Worm (Caenorhabditis elegans) whole organism, early embryonic: ENCODE results near the gene K04C1.5.

Experiments used
- B0310.2 ChIP-seq: sonication (generic microtip); optimal IDR thresholded peaks from 2 replicates; lab custom pipeline; 2016; ENCODE audit warnings: mild to moderate bottlenecking, missing genetic modification characterization, missing compliant biosample characterization
- F13C5.2 ChIP-seq: sonication (generic microtip); optimal IDR thresholded peaks from 2 replicates; lab custom pipeline; 2017; ENCODE audit warnings: mild to moderate bottlenecking, missing genetic modification characterization, inconsistent platforms, missing compliant biosample characterization
- aly-1 ChIP-seq: sonication (generic microtip); optimal IDR thresholded peaks from 2 replicates; lab custom pipeline; 2016; ENCODE audit warnings: missing genetic modification characterization, missing compliant biosample characterization
- ama-1 ChIP-seq: fragments of 150-350 bp; optimal IDR thresholded peaks from 2 replicates; lab custom pipeline; 2014
- ceh-13 ChIP-seq: fragments of 200-800 bp; sonication (Bioruptor generic); optimal IDR thresholded peaks from 2 replicates; lab custom pipeline; 2018; ENCODE audit warnings: mild to moderate bottlenecking, missing genetic modification characterization, missing compliant biosample characterization
- ets-7 ChIP-seq: sonication (generic microtip); optimal IDR thresholded peaks from 2 replicates; lab custom pipeline; 2016; ENCODE audit warnings: missing genotype, missing genetic modification characterization, missing compliant biosample characterization
- flt-1 ChIP-seq: fragments of 200-800 bp; sonication (Bioruptor generic); IDR thresholded peaks from 2 replicates; pipeline ENCODE4 v1.3.6; 2022; ENCODE audit warnings: missing genetic modification characterization, missing compliant biosample characterization
- hmbx-1 ChIP-seq: sonication (generic microtip); optimal IDR thresholded peaks from 2 replicates; lab custom pipeline; 2016; ENCODE audit warnings: mild to moderate bottlenecking, missing genetic modification characterization, missing compliant biosample characterization
- hmg-4 ChIP-seq: fragments of 200-800 bp; sonication (Bioruptor generic); optimal IDR thresholded peaks from 2 replicates; lab custom pipeline; 2018; ENCODE audit warnings: mild to moderate bottlenecking, missing genetic modification characterization, missing compliant biosample characterization
- scrt-1 ChIP-seq: fragments of 200-800 bp; sonication (Bioruptor generic); IDR thresholded peaks from 2 replicates; pipeline ENCODE4 v1.3.6; 2022; ENCODE audit warnings: missing genetic modification characterization, missing compliant biosample characterization
- tbx-11 ChIP-seq: fragments of 200-800 bp; sonication (Bioruptor generic); IDR thresholded peaks from 2 replicates; pipeline ENCODE4 v1.3.6; 2022; ENCODE audit warnings: missing genetic modification characterization, missing compliant biosample characterization
- tbx-37 ChIP-seq: fragments of 200-800 bp; sonication (Bioruptor generic); conservative IDR thresholded peaks from 2 replicates; pipeline ENCODE4 v1.3.6; 2022; ENCODE audit warnings: missing genetic modification reagents, missing genetic modification characterization, missing compliant biosample characterization

- TF ChIP-seq hmbx-1 (tag; lab: Kevin White, UChicago) (no peak), ama-1 (lab: Kevin White, UChicago) (no peak), hmg-4 (no peak), flt-1 (GFP tag; lab: Robert Waterston, UW) (no peak), F13C5.2 (no peak), scrt-1 (GFP tag; lab: Robert Waterston, UW) (no peak), tbx-37 (no peak), ceh-13 (GFP tag; lab: Kevin White, UChicago) (no peak), tbx-11 (GFP tag; lab: Robert Waterston, UW) (no peak), aly-1 (no peak), B0310.2 (tag; lab: Kevin White, UChicago) (no peak), ets-7 (tag; lab: Kevin White, UChicago) (no peak)
These were observed 3.4 kb upstream of the K04C1.5 start for ce11 chrX:14244493-14244892.
